Fruit fly (Drosophila melanogaster): Measurements from ENCODE around the gene CG10348.

The CG10348 gene

DNA sequence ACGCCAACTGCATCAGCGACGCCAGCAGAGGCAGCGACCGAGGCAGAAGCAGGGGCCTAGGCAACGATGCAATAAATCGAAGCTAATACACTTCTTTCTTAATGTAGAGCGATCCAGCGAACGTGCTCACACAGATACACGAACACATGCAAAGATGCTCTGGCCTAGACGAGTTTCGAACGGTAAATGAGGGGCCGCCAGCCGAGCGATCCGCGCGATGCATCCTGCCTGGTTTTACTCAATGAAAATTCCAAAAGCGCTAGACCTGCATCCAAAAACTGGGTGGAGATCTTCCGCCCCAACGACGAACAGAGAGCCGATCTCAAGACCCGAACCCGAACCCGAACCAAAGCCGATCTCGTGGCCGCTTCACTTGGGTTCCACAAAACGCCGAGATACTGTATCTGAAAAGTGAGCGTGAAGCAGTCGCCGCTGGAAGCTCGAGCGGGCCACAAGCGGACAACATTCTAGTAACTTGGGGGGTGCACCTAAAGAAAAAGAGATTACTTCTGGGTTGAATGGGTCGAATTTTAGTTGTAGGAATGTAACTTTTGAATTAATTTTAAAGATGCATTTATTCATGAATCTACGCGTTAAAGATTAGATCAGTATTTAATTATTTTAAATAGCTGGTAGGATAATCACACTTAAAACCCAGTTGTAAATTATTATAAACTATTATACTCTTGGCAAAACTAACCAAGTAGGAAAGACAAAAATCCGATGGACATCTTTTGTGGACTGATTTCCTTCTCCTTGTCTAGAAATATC is 621 bp upstream of the CG10348 start:
- TF ChIP-seq CG10348 (GFP tag; IDR thresholded peaks at IDR 0.05): peak; percentile 19; the same call in 1 of the 2 replicates
- no peak for TF ChIP-seq gl (tag; optimal IDR thresholded peaks at IDR 0.05)
- TF ChIP-seq CG8301 (tag; optimal IDR thresholded peaks at IDR 0.05): peak; percentile 7
- TF ChIP-seq CG4496 (GFP tag; IDR thresholded peaks at IDR 0.05): peak; percentile 91
- peak; percentile 11; the same call in 1 of the 3 replicates for TF ChIP-seq fd96Ca (GFP tag; IDR thresholded peaks at IDR 0.05)
- TF ChIP-seq CG14655 (GFP tag; optimal IDR thresholded peaks at IDR 0.05): peak; percentile 46
- TF ChIP-seq CG15710 (tag; optimal IDR thresholded peaks at IDR 0.05): no peak
- TF ChIP-seq D1 (tag; optimal IDR thresholded peaks at IDR 0.05): no peak
- TF ChIP-seq CG32121 (GFP tag; IDR thresholded peaks at IDR 0.05): no peak
- peak; percentile 97 for TF ChIP-seq CG13204 (GFP tag; optimal IDR thresholded peaks at IDR 0.05)
- TF ChIP-seq CG12605 (GFP tag; IDR thresholded peaks at IDR 0.05): peak; percentile 28; the same call in 1 of the 2 replicates
- no peak for TF ChIP-seq CG9948 (tag; optimal IDR thresholded peaks at IDR 0.05)
- peak; percentile 38 for TF ChIP-seq Pif1A (GFP tag; optimal IDR thresholded peaks at IDR 0.05)

dm6 chr2L:18727986-18728385 is 4.3 kb downstream of the CG10348 start:
- TF ChIP-seq Ets98B (GFP tag; IDR thresholded peaks at IDR 0.05) (no peak), CG12605 (GFP tag; IDR thresholded peaks at IDR 0.05) (no peak), CG13204 (GFP tag; optimal IDR thresholded peaks at IDR 0.05) (no peak), Pif1B (GFP tag; optimal IDR thresholded peaks at IDR 0.05) (no peak), CG4496 (GFP tag; IDR thresholded peaks at IDR 0.05) (no peak)

DNA sequence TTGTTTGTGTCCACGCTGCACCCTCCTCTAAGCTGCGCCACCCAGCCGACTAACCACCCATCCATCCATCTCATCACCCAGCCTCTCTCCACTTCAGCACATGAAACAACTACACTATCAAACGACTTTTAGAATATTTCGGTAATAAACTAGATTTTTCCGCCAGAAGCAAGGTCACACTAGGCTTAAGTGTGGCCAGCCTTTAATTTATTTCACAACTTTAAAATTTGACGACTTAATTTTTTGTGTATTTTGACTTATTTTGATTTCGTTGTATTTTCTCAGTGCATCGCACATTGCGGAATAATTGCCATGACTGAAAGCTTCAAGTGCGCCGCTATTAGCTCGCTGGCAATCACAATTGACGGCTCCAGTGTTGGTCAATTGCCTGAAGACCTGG is 7.5 kb downstream of the CG10348 start:
- TF ChIP-seq CG17806 (tag; optimal IDR thresholded peaks at IDR 0.05) (no peak), CG13204 (GFP tag; optimal IDR thresholded peaks at IDR 0.05) (no peak), CG4496 (GFP tag; IDR thresholded peaks at IDR 0.05) (peak; percentile 76), CG8159 (tag; optimal IDR thresholded peaks at IDR 0.05) (no peak), Pif1A (GFP tag; optimal IDR thresholded peaks at IDR 0.05) (peak; percentile 13), EcR (GFP tag; optimal IDR thresholded peaks at IDR 0.05) (no peak), CG10348 (GFP tag; IDR thresholded peaks at IDR 0.05) (peak; percentile 45), Snoo (tag; optimal IDR thresholded peaks at IDR 0.05) (no peak), gl (tag; optimal IDR thresholded peaks at IDR 0.05) (no peak), fd96Ca (GFP tag; IDR thresholded peaks at IDR 0.05) (peak; percentile 74), Pif1B (GFP tag; optimal IDR thresholded peaks at IDR 0.05) (no peak), CG9948 (tag; optimal IDR thresholded peaks at IDR 0.05) (no peak), CG12605 (GFP tag; IDR thresholded peaks at IDR 0.05) (no peak), CG32121 (GFP tag; IDR thresholded peaks at IDR 0.05) (peak; percentile 36; the same call in 1 of the 2 replicates), CG8301 (tag; optimal IDR thresholded peaks at IDR 0.05) (peak; percentile 67), Ets98B (GFP tag; IDR thresholded peaks at IDR 0.05) (peak; percentile 70), rn (GFP tag; IDR thresholded peaks at IDR 0.05) (no peak), D1 (tag; optimal IDR thresholded peaks at IDR 0.05) (no peak), CG34367 (tag; optimal IDR thresholded peaks at IDR 0.05) (no peak), CG14655 (GFP tag; optimal IDR thresholded peaks at IDR 0.05) (peak; percentile 62), CG15710 (tag; optimal IDR thresholded peaks at IDR 0.05) (no peak)

DNA sequence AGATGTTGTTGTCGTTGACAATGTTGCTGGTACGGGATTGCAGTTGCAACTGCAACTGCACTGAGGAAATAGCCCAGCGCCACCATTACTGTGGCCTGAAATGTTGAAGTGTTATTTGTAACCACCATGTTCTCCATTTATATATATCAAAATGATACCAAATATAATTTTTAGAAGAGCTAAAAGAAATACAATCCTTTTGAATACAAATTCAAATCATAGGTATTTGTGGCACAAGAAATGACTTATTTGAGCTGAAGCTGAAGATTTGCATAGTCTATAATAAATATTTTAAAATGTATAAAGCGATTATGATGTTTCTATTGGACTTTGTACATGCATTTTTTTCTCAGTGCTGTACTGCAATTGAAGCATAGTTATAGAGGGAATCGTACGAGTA is 12.7 kb downstream of the CG10348 start:
- TF ChIP-seq CG15710 (tag; optimal IDR thresholded peaks at IDR 0.05) (no peak), CG4496 (GFP tag; IDR thresholded peaks at IDR 0.05) (no peak), gl (tag; optimal IDR thresholded peaks at IDR 0.05) (no peak), Snoo (tag; optimal IDR thresholded peaks at IDR 0.05) (no peak), CG14655 (GFP tag; optimal IDR thresholded peaks at IDR 0.05) (no peak)

DNA sequence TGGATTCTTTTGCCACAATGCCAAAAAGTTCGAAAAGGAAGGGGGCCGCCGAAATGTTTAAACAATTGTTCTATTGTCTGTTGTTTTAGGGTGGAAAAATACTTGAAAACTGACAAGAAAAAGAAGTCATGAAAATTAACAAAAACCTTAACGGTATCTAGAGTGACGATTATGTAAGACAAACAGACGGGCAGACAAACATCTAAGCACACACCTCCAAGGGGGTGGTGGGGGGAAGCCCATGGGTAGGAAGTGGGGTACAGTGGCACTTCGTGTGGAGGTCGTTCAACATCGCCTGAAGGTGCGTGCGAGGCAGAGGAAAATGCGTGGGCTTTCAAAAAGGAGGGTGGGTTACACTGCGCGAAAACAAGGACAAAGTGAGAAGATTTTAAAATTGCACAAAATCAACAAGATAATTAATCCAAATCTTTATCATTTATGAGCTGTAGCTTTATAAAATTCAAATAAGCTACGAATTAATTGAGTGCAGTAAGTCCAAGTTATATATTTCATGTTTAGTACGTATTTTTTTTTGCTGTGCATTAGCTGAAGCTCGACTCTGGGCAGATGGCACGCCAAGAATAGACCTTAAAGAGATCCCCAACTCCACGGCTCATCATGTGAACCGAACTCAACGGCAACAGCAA is 14.8 kb downstream of the CG10348 start:
- peak; percentile 39 for TF ChIP-seq CG8301 (tag; optimal IDR thresholded peaks at IDR 0.05)
- peak; percentile 19 for TF ChIP-seq CG15710 (tag; optimal IDR thresholded peaks at IDR 0.05)
- no peak for TF ChIP-seq rn (GFP tag; IDR thresholded peaks at IDR 0.05)
- TF ChIP-seq CG9948 (tag; optimal IDR thresholded peaks at IDR 0.05): peak; percentile 47
- TF ChIP-seq CG4496 (GFP tag; IDR thresholded peaks at IDR 0.05): peak; percentile 38; the same call in 1 of the 3 replicates
- TF ChIP-seq EcR (GFP tag; optimal IDR thresholded peaks at IDR 0.05): no peak
- no peak for TF ChIP-seq D1 (tag; optimal IDR thresholded peaks at IDR 0.05)
- no peak for TF ChIP-seq CG14655 (GFP tag; optimal IDR thresholded peaks at IDR 0.05)
- TF ChIP-seq CG8159 (tag; optimal IDR thresholded peaks at IDR 0.05): peak; percentile 39
- peak; percentile 60 for TF ChIP-seq CG17806 (tag; optimal IDR thresholded peaks at IDR 0.05)

- TF ChIP-seq CG14655 (GFP tag; optimal IDR thresholded peaks at IDR 0.05) (no peak), CG34367 (tag; optimal IDR thresholded peaks at IDR 0.05) (no peak), CG10348 (GFP tag; IDR thresholded peaks at IDR 0.05) (no peak), rn (GFP tag; IDR thresholded peaks at IDR 0.05) (no peak), Snoo (tag; optimal IDR thresholded peaks at IDR 0.05) (no peak), gl (tag; optimal IDR thresholded peaks at IDR 0.05) (no peak), Pif1B (GFP tag; optimal IDR thresholded peaks at IDR 0.05) (no peak), Pif1A (GFP tag; optimal IDR thresholded peaks at IDR 0.05) (no peak), CG8159 (tag; optimal IDR thresholded peaks at IDR 0.05) (no peak), CG32121 (GFP tag; IDR thresholded peaks at IDR 0.05) (no peak), CG17806 (tag; optimal IDR thresholded peaks at IDR 0.05) (no peak), Ets98B (GFP tag; IDR thresholded peaks at IDR 0.05) (no peak), CG13204 (GFP tag; optimal IDR thresholded peaks at IDR 0.05) (no peak), CG4496 (GFP tag; IDR thresholded peaks at IDR 0.05) (no peak), CG9948 (tag; optimal IDR thresholded peaks at IDR 0.05) (no peak)
These were observed 18.2 kb downstream of the CG10348 start for dm6 chr2L:18714086-18714485.
